Fruit fly (Drosophila melanogaster) whole organism: ENCODE measurements around the gene CG13455.
A peak's percentile ranks its signal among the peaks of the same experiment; 100 is the strongest.

ENCODE experiments used
- CG8478 ChIP-seq: fragments of >200 bp; optimal IDR thresholded peaks from 2 replicates; lab custom pipeline; 2018; ENCODE audit warnings: inconsistent platforms
- Dll ChIP-seq: fragments of >200 bp; optimal IDR thresholded peaks from 2 replicates; lab custom pipeline; 2017
- EcR ChIP-seq, 2 experiments: fragments of >200 bp; optimal IDR thresholded peaks; 2 replicates each; lab custom pipeline; 2017; ENCODE audit warnings: missing biosample characterization in 2 of 2, missing genetic modification characterization in 2 of 2, missing genetic modification reagents in 2 of 2
- pan ChIP-seq: fragments of >200 bp; optimal IDR thresholded peaks from 2 replicates; lab custom pipeline; 2017
- psq ChIP-seq: fragments of >200 bp; optimal IDR thresholded peaks from 2 replicates; lab custom pipeline; 2017
- usp ChIP-seq: fragments of >200 bp; optimal IDR thresholded peaks from 2 replicates; lab custom pipeline; 2017; ENCODE audit warnings: missing biosample characterization, missing genetic modification characterization, mixed read lengths

Gene CG13455

DNA sequence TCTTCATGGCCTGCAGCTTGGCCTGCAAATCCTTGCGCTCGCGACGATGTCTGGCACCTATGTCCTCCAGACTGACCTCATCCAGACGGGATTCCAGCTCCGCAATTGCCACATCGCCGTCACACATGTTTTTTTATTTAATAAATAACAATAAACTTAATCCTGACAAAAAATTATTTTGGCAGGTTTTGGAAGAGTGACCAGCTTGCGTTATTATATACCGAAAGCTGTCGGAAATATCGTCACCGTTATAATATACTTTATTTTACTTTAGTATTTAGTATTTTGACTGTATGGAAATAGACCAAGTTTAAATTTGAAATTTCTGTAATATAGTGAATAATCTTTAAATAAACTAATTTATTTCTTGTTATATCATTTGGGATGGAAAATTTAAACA is 8.3 kb downstream of the CG13455 start, which contains the start of gene CG7857:
Gene CG7857, minus strand, starts transcription at position 208 of the 400 bp plus-strand sequence.
- TF ChIP-seq psq (lab: Kevin White, UChicago) (no peak), pan (lab: Kevin White, UChicago) (no peak), usp (GFP tag; lab: Kevin White, UChicago) (no peak)

DNA sequence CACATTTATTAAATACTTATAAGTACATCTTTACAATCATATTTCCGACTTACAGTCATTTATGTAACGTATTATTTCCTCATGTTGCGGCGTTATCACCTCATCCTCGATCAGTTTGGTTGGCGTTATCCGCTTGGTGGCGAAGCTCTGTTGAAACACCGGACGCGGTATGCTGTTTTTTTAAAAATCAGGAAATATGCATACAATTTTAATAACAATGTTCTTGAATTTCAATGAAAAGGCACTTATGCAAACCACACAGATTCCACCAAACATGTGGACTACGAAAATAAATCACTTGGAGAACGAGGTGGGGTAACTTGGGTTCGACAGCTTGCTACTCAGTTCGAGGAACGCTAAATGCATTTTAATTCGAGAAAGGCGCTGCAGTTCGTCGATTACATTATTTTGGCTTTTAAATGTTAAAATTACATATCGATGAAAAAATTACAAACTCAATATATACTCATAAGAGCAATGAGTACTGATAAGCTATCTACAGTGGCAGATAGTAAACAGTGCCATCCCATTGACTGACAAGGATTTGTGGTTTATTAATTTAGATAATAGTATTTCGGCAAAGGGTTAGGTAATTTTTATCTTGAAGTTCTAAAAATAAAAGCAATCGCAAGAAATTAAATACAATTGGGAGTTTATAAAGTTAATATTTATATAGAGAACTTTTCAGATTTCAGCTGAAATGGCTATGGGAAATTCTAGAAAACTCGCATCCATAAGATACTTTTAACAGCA is 10.0 kb downstream of the CG13455 start:
- TF ChIP-seq psq (lab: Kevin White, UChicago) (no peak), EcR (GFP tag; optimal IDR thresholded peaks at IDR 0.05; lab: Kevin White, UChicago) (no peak), Dll (no peak), pan (lab: Kevin White, UChicago) (no peak), CG8478 (lab: Kevin White, UChicago) (no peak), usp (GFP tag; lab: Kevin White, UChicago) (no peak)

DNA sequence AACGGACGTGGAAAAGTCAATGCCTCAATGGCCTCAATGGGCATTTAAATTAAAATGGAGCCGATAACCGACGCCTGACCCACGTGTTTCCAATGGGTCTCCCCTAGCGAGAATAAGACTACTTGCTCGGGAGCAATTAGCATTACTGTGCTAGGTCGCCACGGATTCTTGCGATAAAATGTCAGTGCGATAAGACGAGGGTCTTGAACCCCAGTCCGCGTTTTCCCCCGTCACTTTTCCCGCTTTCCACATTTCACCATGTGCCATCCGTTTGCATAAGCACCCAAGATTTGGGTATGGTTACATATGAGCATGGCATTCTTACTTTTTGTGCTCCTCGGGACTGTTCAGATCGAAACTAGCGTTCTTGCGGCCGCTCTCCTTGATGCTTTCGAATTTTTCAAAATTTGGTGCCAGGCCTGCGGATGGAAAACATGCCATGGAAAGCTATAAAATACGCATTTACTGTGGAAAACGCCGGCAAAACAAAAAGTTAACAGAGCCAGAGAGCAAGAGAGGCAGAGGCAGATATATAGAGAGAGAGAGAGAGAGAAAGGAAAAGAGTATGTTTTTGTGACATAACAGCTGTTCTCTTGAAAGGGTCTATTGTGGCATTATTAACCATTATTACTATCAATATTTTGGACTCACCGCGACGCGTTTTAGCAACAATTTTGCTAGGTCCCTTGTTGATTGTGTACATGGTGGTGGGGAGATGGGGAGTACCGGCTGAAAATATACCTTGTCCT is 10.9 kb downstream of the CG13455 start:
- TF ChIP-seq EcR (GFP tag; optimal IDR thresholded peaks at IDR 0.05; lab: Kevin White, UChicago) (peak in 1 of 2 experiments; percentile 3), usp (GFP tag; lab: Kevin White, UChicago) (no peak)

DNA sequence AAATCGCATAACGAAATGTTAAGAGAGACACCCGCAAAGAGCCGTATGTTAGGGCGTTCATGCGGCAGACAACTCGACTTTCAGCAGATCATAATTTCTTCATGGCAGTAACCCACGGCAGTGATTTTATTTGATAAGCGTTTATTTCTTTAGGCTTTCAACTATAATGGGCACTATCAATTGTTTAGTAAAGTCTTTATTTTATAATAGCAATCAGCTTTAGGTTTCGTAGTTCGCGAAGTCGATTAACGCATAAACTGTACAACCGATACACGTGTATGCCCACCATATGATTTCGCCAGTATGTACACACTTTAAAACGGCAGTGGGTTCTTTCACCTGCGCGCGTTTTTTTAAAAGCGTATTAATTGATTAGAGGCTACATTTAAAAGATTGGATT is 11.9 kb downstream of the CG13455 start, which contains the start of gene CG7841:
Gene CG7841, minus strand, starts transcription at position 20 of the 400 bp plus-strand sequence.
- TF ChIP-seq CG8478 (lab: Kevin White, UChicago) = no peak
- TF ChIP-seq EcR (GFP tag; optimal IDR thresholded peaks at IDR 0.05; lab: Kevin White, UChicago) = peak in 1 of 2 experiments; percentile 54

DNA sequence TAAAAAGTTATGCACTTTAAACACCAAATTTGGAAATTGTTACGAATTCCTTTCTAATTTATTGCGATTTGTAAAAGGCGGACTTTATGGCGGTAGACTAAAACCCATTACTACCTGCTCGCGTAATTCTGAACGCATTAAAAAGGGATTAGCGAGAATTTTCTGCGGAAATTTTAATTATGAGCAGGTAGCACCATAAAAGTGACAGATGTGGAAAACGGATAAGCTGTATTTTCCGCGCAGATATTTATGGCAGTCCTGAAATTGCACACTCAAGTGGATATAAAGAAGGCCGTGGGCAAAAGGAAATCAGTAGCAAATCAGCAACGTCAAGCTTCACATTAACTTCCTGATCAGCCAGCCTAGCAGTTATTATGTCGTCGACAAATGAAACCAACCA is 12.4 kb downstream of the CG13455 start, which contains the start of gene Z600:
Gene Z600, plus strand, starts transcription at position 312 of the 400 bp plus-strand sequence.
- TF ChIP-seq usp (GFP tag; lab: Kevin White, UChicago) (no peak), CG8478 (lab: Kevin White, UChicago) (no peak), Dll (no peak), pan (lab: Kevin White, UChicago) (no peak), psq (lab: Kevin White, UChicago) (no peak), EcR (GFP tag; optimal IDR thresholded peaks at IDR 0.05; lab: Kevin White, UChicago) (no peak)

DNA sequence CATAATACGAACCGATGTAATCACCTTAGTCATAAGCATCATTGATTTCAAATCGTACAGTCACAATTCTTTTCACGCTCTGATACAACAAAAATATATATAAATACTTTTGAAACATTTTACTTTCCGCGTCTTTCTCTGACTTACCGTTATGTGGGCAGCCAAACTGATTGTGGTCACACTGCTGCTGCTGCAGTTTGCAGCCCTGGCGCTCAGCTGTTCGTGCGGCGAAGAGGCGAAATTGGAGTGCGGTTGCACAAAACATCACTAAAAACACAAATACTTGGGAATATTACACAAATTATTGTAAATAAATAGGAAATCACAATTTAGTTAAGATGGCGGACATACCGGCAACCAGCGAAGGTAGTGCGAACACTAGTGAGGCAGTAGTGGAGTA is 13.0 kb downstream of the CG13455 start, which contains the start of the genes gdl and gdl-ORF39:
Gene gdl, plus strand, starts transcription at position 48 of the 400 bp plus-strand sequence.
Gene gdl-ORF39, plus strand, starts transcription at position 48 of the 400 bp plus-strand sequence.
- no peak for TF ChIP-seq Dll
- no peak for TF ChIP-seq pan (lab: Kevin White, UChicago)
- no peak for TF ChIP-seq CG8478 (lab: Kevin White, UChicago)
- TF ChIP-seq psq (lab: Kevin White, UChicago) = no peak
- TF ChIP-seq usp (GFP tag; lab: Kevin White, UChicago) = no peak
- TF ChIP-seq EcR (GFP tag; optimal IDR thresholded peaks at IDR 0.05; lab: Kevin White, UChicago) = no peak

DNA sequence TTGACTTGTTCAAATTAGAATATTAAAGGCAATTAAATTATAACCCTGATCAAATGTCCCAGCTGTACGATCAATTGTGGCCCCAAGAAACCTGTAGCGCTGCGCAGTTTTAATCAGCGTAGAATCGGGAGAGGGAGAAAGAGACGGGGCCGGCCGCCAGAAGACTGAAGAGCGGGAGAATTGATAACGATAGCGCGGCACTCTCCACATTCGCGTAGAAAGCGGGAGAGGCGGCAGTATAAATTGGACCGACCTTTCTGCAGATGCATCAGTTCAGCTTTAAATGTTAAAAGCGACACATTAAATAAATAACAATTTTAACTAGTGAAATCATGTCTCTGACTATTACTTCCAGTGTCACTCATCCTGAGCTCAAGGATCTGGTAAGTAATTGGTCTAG is 14.4 kb downstream of the CG13455 start, which contains the start of gene MsrA:
Gene MsrA, plus strand, starts transcription at position 266 of the 400 bp plus-strand sequence.
- TF ChIP-seq Dll (no peak), EcR (GFP tag; optimal IDR thresholded peaks at IDR 0.05; lab: Kevin White, UChicago) (no peak), pan (lab: Kevin White, UChicago) (no peak), psq (lab: Kevin White, UChicago) (no peak), CG8478 (lab: Kevin White, UChicago) (no peak), usp (GFP tag; lab: Kevin White, UChicago) (no peak)

DNA sequence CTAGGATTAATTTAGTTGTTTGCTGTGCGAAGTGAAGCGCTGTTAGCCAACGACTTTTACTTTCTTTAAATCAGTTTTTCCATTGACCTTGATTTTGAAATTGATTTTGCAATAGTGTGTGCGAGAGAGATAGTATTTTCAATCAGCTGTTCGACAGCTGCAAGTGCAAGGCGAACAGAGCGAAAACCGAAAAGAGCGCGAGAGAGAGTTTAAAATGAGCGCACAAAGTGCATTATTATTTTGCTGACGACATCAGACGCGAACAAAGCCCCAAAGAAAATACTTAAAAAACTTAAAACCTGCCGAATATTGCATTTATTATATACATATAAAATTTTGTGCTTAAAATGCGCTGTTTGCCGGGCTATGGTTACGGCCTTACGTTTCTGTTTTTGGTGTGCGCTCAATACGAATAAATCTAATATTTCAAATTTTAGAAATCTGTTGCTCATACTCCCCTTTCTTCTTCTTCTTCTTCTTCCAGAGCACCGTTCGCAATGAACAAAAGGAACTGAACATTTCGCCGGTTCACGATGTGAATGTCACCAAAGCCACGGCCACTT is 15.4 kb downstream of the CG13455 start:
- TF ChIP-seq Dll = no peak

DNA sequence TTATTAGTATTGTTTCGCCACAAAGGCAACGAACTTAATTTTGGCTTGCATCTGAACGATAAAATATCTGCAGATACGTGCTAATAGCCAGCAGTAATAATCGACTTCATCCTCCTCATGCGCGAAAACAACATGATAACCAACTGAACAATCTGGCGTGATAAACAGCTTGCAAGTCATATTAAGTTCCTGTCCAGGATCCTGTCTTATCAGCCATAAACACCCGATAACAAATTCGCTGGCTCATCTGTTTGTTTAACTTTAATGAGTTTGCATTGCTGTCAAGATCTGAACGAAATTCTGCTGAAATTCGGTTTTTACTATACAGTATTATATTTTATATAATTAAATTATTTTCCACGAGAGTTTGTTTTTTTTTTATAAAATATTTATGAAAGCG is 16.9 kb downstream of the CG13455 start:
- TF ChIP-seq Dll (no peak), usp (GFP tag; lab: Kevin White, UChicago) (no peak)

DNA sequence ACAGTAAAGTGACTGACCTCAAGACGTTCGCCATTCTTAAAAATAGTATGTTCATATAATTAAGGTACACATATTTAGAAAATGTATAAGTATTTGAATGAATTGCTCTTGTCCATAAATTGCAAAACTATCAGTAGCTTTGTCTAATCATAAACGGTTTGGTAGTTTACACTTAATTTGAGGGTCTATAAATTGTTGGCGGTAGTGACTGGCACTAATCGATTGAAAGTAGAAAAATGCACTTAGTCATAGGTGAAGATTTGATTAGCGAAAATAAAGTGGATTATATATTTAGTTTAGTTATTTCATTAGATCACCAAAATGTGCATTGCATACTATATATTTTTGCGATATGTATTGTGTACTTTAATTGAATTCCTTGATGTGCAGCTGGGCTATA is 17.4 kb downstream of the CG13455 start:
- TF ChIP-seq CG8478 (lab: Kevin White, UChicago) (no peak), psq (lab: Kevin White, UChicago) (no peak), pan (lab: Kevin White, UChicago) (no peak), EcR (GFP tag; optimal IDR thresholded peaks at IDR 0.05; lab: Kevin White, UChicago) (no peak), Dll (no peak), usp (GFP tag; lab: Kevin White, UChicago) (no peak)

DNA sequence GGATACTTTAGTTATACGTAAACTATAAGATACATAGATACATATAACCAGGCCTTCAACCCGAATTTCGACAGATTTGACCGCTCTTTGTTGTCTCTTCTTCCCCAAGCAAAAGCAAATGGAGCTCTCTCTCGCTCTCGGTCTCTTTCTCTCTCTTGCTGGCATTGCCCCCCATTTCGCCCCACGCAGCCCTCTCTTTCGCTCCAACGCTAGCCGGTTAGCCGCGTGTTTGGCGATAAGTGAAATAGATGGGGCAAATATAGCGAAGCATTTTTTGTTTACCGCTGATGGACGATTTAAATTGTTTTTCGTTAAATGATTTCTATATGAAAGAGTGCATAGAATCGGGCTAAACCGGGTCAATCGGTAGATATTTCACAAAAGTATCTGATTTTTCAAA is 18.0 kb downstream of the CG13455 start:
- TF ChIP-seq EcR (GFP tag; optimal IDR thresholded peaks at IDR 0.05; lab: Kevin White, UChicago) = no peak
- TF ChIP-seq Dll = no peak

DNA sequence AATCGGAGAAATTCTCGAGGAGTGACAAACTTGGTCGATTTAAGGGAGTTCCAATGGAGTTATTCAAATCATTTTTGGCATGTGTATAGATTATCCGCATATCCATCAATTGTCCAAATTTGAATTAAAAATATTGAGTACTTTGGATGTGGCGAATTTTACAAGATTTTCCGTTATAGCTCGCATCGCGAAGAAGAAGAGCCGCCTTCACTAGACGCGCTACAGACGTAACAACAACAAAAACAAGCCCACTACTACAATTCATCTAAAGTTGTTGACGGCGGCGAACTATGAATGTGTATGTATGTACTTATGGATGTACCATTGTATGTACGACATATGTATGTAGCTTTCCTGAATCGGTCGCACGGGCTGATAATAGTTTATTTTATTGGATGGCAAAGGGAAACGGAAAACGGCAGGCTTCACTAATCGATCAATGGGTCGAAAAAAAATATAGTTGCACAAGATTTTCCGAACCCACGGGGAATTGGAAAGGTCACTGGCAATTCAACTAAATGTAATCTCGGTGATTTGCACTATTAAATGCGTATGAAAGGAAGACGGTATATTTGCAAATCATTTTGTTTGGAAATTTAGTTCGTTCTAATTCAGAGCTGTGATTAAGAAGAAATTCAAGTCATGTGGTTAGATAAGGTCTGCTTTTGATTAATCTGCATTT is 18.6 kb downstream of the CG13455 start:
- TF ChIP-seq psq (lab: Kevin White, UChicago) (no peak), EcR (GFP tag; optimal IDR thresholded peaks at IDR 0.05; lab: Kevin White, UChicago) (no peak), pan (lab: Kevin White, UChicago) (no peak), Dll (no peak), CG8478 (lab: Kevin White, UChicago) (no peak), usp (GFP tag; lab: Kevin White, UChicago) (no peak)
